Fruit fly (Drosophila melanogaster) whole organism, prepupa: ENCODE measurements around the gene Tsp.

Source experiments
- CG10631 ChIP-seq: fragments of 200-800 bp; sonication (Bioruptor generic); optimal IDR thresholded peaks from 2 replicates; lab custom pipeline; 2016; ENCODE audit warnings: missing biosample characterization, missing genetic modification characterization
- CG11762 ChIP-seq: fragments of 200-800 bp; sonication (Bioruptor generic); optimal IDR thresholded peaks from 3 replicates; lab custom pipeline; 2016; ENCODE audit warnings: missing biosample characterization, missing genetic modification characterization; ENCODE audit not compliant: insufficient read depth
- CG6808 ChIP-seq: fragments of 200-800 bp; sonication (Bioruptor generic); optimal IDR thresholded peaks from 3 replicates; lab custom pipeline; 2017; ENCODE audit warnings: missing biosample characterization, missing genetic modification characterization, mild to moderate bottlenecking, moderate library complexity, missing genetic modification reagents
- CG6854 ChIP-seq: fragments of 200-800 bp; sonication (Bioruptor generic); optimal IDR thresholded peaks from 2 replicates; lab custom pipeline; 2017; ENCODE audit warnings: missing biosample characterization, mild to moderate bottlenecking, missing genetic modification characterization
- CG8632 ChIP-seq: fragments of 200-800 bp; sonication (Bioruptor generic); optimal IDR thresholded peaks from 3 replicates; lab custom pipeline; 2016; ENCODE audit warnings: missing biosample characterization, missing genetic modification characterization
- Eip93F ChIP-seq: fragments of 200-800 bp; sonication (Bioruptor generic); optimal IDR thresholded peaks from 2 replicates; lab custom pipeline; 2016; ENCODE audit warnings: missing biosample characterization, mild to moderate bottlenecking, missing genetic modification characterization
- Gug ChIP-seq: fragments of 200-800 bp; sonication (Bioruptor generic); IDR thresholded peaks from 2 replicates; pipeline ENCODE4 v1.3.6; 2022; ENCODE audit warnings: missing biosample characterization, missing genetic modification characterization
- Hr39 ChIP-seq: fragments of 200-800 bp; sonication (Bioruptor generic); optimal IDR thresholded peaks from 2 replicates; lab custom pipeline; 2016; ENCODE audit warnings: missing biosample characterization, missing genetic modification characterization
- acj6 ChIP-seq: fragments of 200-800 bp; sonication (Bioruptor generic); optimal IDR thresholded peaks from 3 replicates; lab custom pipeline; 2016; ENCODE audit warnings: missing biosample characterization, missing genetic modification characterization

DNA sequence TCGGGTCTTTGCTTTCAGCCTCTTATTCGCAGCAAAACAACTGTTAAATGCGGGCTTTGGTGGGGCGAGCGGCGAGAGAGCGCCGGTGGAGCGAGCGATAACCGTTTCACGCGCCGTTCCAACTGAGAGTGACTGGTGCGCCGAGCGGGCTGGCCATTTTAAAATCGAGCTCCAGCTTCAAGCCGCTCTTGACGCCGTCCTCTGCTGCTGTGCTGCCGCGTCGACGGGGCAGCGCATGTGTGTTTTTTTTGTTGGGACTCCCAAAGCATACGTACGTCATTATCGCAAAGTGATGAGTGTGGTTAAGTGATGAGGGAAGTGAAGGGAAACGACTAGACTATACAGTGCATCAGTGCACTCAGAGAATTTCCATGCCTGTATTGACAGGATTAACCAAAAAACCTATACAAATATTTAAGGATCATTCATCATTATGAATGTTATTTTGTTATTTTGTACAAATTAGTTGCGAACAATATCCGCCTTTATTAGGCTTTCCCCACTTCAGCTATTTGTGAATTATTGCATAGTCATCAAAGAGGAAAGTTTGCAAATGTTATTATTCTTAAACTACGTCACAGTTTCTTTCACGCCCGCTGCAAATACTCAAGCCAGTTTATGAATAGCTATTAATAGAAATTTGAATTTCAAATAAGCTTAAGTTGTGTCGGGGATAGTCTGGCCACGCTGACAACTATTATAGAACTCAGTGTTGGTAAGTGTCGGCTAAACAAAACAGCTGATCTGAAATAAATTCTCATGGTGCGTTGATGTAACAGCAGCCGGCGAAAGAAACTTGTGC is 35.5 kb downstream of the Tsp start, which contains the start of gene Spn27A:
- no peak for TF ChIP-seq CG10631 (GFP tag; lab: Kevin White, UChicago)
- TF ChIP-seq CG6808: no peak
- peak; percentile 66 for TF ChIP-seq CG8632 (GFP tag; lab: Kevin White, UChicago)
- peak; percentile 78 for TF ChIP-seq acj6 (GFP tag; lab: Kevin White, UChicago)
- TF ChIP-seq CG6854: peak; percentile 73
- TF ChIP-seq Hr39 (GFP tag; lab: Kevin White, UChicago): no peak
- peak; percentile 71 for TF ChIP-seq Gug
- TF ChIP-seq CG11762 (GFP tag; lab: Kevin White, UChicago): peak; percentile 60
- no peak for TF ChIP-seq Eip93F (GFP tag; lab: Kevin White, UChicago)
